Fruit fly (Drosophila melanogaster): ENCODE results near the gene RpL32.

RpL32 gene

dm6 chr3R:30076088-30076487, 30.1 kb upstream of the RpL32 start (continued):
- TF ChIP-seq ss (GFP tag; optimal IDR thresholded peaks at IDR 0.05) (peak; percentile 24 to 52), fd85E (GFP tag; optimal IDR thresholded peaks at IDR 0.05) (no peak), CG11762 (GFP tag; optimal IDR thresholded peaks at IDR 0.05; ENCODE audit: insufficient read depth) (peak; percentile 36), CG8319 (GFP tag; optimal IDR thresholded peaks at IDR 0.05) (peak; percentile 31), CG3919 (GFP tag; optimal IDR thresholded peaks at IDR 0.05) (peak; percentile 68), CG6792 (GFP tag; optimal IDR thresholded peaks at IDR 0.05) (peak; percentile 74), Blimp-1 (GFP tag; optimal IDR thresholded peaks at IDR 0.05) (peak; percentile 5), CG8632 (GFP tag; optimal IDR thresholded peaks at IDR 0.05) (peak; percentile 62)

- no peak for TF ChIP-seq CG3032 (tag; optimal IDR thresholded peaks at IDR 0.05)
- TF ChIP-seq Ets21C (GFP tag; optimal IDR thresholded peaks at IDR 0.05) = peak; percentile 42
- peak; percentile 7 for TF ChIP-seq CG8632 (GFP tag; optimal IDR thresholded peaks at IDR 0.05)
- TF ChIP-seq Lpt (GFP tag; optimal IDR thresholded peaks at IDR 0.05) = no peak
- TF ChIP-seq esn (GFP tag; optimal IDR thresholded peaks at IDR 0.05) = peak; percentile 44
- no peak for TF ChIP-seq Gug (GFP tag; IDR thresholded peaks at IDR 0.05)
- TF ChIP-seq Hr4 (GFP tag; optimal IDR thresholded peaks at IDR 0.05) = peak; percentile 37
- peak; percentile 75 for TF ChIP-seq eg (GFP tag; IDR thresholded peaks at IDR 0.05)
- no peak for TF ChIP-seq CG16779 (tag; optimal IDR thresholded peaks at IDR 0.05)
- TF ChIP-seq acj6 (GFP tag; optimal IDR thresholded peaks at IDR 0.05) = peak; percentile 37
- TF ChIP-seq CG9139 (GFP tag; optimal IDR thresholded peaks at IDR 0.05) = no peak
- peak; percentile 42; the same call in 2 of the 3 replicates for TF ChIP-seq CG8119 (GFP tag; IDR thresholded peaks at IDR 0.05)
- TF ChIP-seq Eip93F (GFP tag; optimal IDR thresholded peaks at IDR 0.05) = no peak
- no peak for TF ChIP-seq fd59A (GFP tag; optimal IDR thresholded peaks at IDR 0.05)
- TF ChIP-seq CG3919 (GFP tag; optimal IDR thresholded peaks at IDR 0.05) = peak; percentile 43
- TF ChIP-seq Sox102F (GFP tag; optimal IDR thresholded peaks at IDR 0.05) = peak; percentile 36
- 0 out of 2 replicates have a peak, but pooled peaks have one; percentile 38 for TF ChIP-seq CG15336 (GFP tag; IDR thresholded peaks at IDR 0.05)
- no peak for TF ChIP-seq dsx (GFP tag; optimal IDR thresholded peaks at IDR 0.05; ENCODE audit: poor library complexity, severe bottlenecking)
- TF ChIP-seq Hr39 (GFP tag; optimal IDR thresholded peaks at IDR 0.05) = peak; percentile 48
- TF ChIP-seq Sox15 (GFP tag; optimal IDR thresholded peaks at IDR 0.05) = peak; percentile 14
- TF ChIP-seq Eip78C (GFP tag) = peak; percentile 75
- no peak for TF ChIP-seq CG6792 (GFP tag; optimal IDR thresholded peaks at IDR 0.05)
- no peak for TF ChIP-seq pdm3 (GFP tag; optimal IDR thresholded peaks at IDR 0.05)
- TF ChIP-seq Blimp-1 (GFP tag; optimal IDR thresholded peaks at IDR 0.05) = no peak
- TF ChIP-seq Eip75B (GFP tag; optimal IDR thresholded peaks at IDR 0.05) = peak; percentile 34
- peak; percentile 10 for TF ChIP-seq net (GFP tag; optimal IDR thresholded peaks at IDR 0.05)
- TF ChIP-seq CG8319 (GFP tag; optimal IDR thresholded peaks at IDR 0.05) = no peak
- TF ChIP-seq Ets96B (tag; optimal IDR thresholded peaks at IDR 0.05) = no peak
- TF ChIP-seq cyc (GFP tag; optimal IDR thresholded peaks at IDR 0.05) = peak; percentile 40
- no peak for TF ChIP-seq fd85E (GFP tag; optimal IDR thresholded peaks at IDR 0.05)
- no peak for TF ChIP-seq CG6854 (GFP tag; optimal IDR thresholded peaks at IDR 0.05)
- TF ChIP-seq topi (GFP tag; optimal IDR thresholded peaks at IDR 0.05) = peak; percentile 64
- TF ChIP-seq CG6163 (GFP tag; IDR thresholded peaks at IDR 0.05) = peak; percentile 82
- peak; percentile 17 for TF ChIP-seq lz (GFP tag; optimal IDR thresholded peaks at IDR 0.05)
- TF ChIP-seq CG7368 (GFP tag; optimal IDR thresholded peaks at IDR 0.05) = peak; percentile 23
- TF ChIP-seq CG32006 (GFP tag; optimal IDR thresholded peaks at IDR 0.05) = peak; percentile 32
- no peak for TF ChIP-seq salr (GFP tag; optimal IDR thresholded peaks at IDR 0.05)
- TF ChIP-seq CG11294 (GFP tag; IDR thresholded peaks at IDR 0.05) = 0 out of 2 replicates have a peak, but pooled peaks have one; percentile 18
- TF ChIP-seq CG1621 (tag; optimal IDR thresholded peaks at IDR 0.05) = no peak
- TF ChIP-seq CG34406 (GFP tag; optimal IDR thresholded peaks at IDR 0.05) = peak; percentile 5
- TF ChIP-seq CG11902 (GFP tag; optimal IDR thresholded peaks at IDR 0.05) = peak; percentile 11
- TF ChIP-seq OdsH (GFP tag; optimal IDR thresholded peaks at IDR 0.05) = peak; percentile 34
- no peak for TF ChIP-seq CG10669 (GFP tag; optimal IDR thresholded peaks at IDR 0.05)
- no peak for TF ChIP-seq CG4318 (GFP tag; optimal IDR thresholded peaks at IDR 0.05)
- peak; percentile 39 for TF ChIP-seq achi (GFP tag; optimal IDR thresholded peaks at IDR 0.05)
- no peak for TF ChIP-seq fkh (GFP tag; optimal IDR thresholded peaks at IDR 0.05)
- TF ChIP-seq Met (GFP tag; optimal IDR thresholded peaks at IDR 0.05) = peak; percentile 23
- no peak for TF ChIP-seq ss (GFP tag; optimal IDR thresholded peaks at IDR 0.05)
These were observed 25.9 kb upstream of the RpL32 start for dm6 chr3R:30071827-30072226.
